Worm (Caenorhabditis elegans) whole organism, late embryonic: ENCODE measurements around the gene srx-1.

Experiments
- C38D4.7 ChIP-seq: fragments of 200-800 bp; sonication (Bioruptor generic); optimal IDR thresholded peaks from 2 replicates; lab custom pipeline; 2018; ENCODE audit warnings: mild to moderate bottlenecking, missing genetic modification characterization, moderate library complexity, missing compliant biosample characterization
- ahr-1 ChIP-seq: sonication (generic microtip); optimal IDR thresholded peaks from 2 replicates; lab custom pipeline; 2016; ENCODE audit warnings: missing genetic modification characterization, missing compliant biosample characterization
- ceh-14 ChIP-seq: sonication (generic microtip); optimal IDR thresholded peaks from 2 replicates; lab custom pipeline; 2016; ENCODE audit warnings: missing genotype, missing genetic modification characterization, missing compliant biosample characterization
- ceh-19 ChIP-seq: fragments of 200-800 bp; sonication (Bioruptor generic); optimal IDR thresholded peaks from 2 replicates; lab custom pipeline; 2018; ENCODE audit warnings: mild to moderate bottlenecking, missing genetic modification characterization, missing compliant biosample characterization
- ceh-30 ChIP-seq: fragments of 150-350 bp; optimal IDR thresholded peaks from 2 replicates; lab custom pipeline; 2014; ENCODE audit warnings: missing biosample characterization, missing genetic modification characterization
- ceh-34 ChIP-seq: sonication (generic microtip); optimal IDR thresholded peaks from 2 replicates; lab custom pipeline; 2016; ENCODE audit warnings: mild to moderate bottlenecking, missing genetic modification characterization, missing compliant biosample characterization
- ceh-48 ChIP-seq: sonication (generic microtip); optimal IDR thresholded peaks from 2 replicates; lab custom pipeline; 2016; ENCODE audit warnings: missing genetic modification characterization, inconsistent platforms, missing compliant biosample characterization
- ceh-6 ChIP-seq: fragments of 200-800 bp; sonication (Bioruptor generic); optimal IDR thresholded peaks from 2 replicates; lab custom pipeline; 2018; ENCODE audit warnings: mild to moderate bottlenecking, missing genetic modification characterization, missing compliant biosample characterization
- ceh-9 ChIP-seq: sonication (generic microtip); optimal IDR thresholded peaks from 2 replicates; lab custom pipeline; 2016; ENCODE audit warnings: mild to moderate bottlenecking, missing genetic modification characterization, inconsistent platforms, missing compliant biosample characterization
- dve-1 ChIP-seq: sonication (generic microtip); optimal IDR thresholded peaks from 2 replicates; lab custom pipeline; 2017; ENCODE audit warnings: antibody characterized with exemption, mild to moderate bottlenecking, missing genetic modification characterization, missing compliant biosample characterization
- fax-1 ChIP-seq: sonication (generic microtip); optimal IDR thresholded peaks from 2 replicates; lab custom pipeline; 2016; ENCODE audit warnings: missing genotype, missing genetic modification characterization, missing compliant biosample characterization
- fkh-10 ChIP-seq: fragments of 150-350 bp; optimal IDR thresholded peaks from 2 replicates; lab custom pipeline; 2014; ENCODE audit warnings: missing biosample characterization, missing genetic modification reagents, missing genetic modification characterization
- gmeb-2 ChIP-seq: sonication (generic microtip); optimal IDR thresholded peaks from 2 replicates; lab custom pipeline; 2016; ENCODE audit warnings: missing genetic modification characterization, inconsistent platforms, missing compliant biosample characterization
- hlh-13 ChIP-seq: fragments of 200-800 bp; sonication (Bioruptor generic); optimal IDR thresholded peaks from 2 replicates; lab custom pipeline; 2018; ENCODE audit warnings: mild to moderate bottlenecking, missing genetic modification characterization, missing compliant biosample characterization
- hlh-15 ChIP-seq: sonication (generic microtip); optimal IDR thresholded peaks from 2 replicates; lab custom pipeline; 2016; ENCODE audit warnings: missing genetic modification characterization, missing compliant biosample characterization
- hlh-8 ChIP-seq: sonication (generic microtip); optimal IDR thresholded peaks from 2 replicates; lab custom pipeline; 2016; ENCODE audit warnings: missing genotype, missing genetic modification characterization, missing compliant biosample characterization
- lin-11 ChIP-seq: fragments of 200-800 bp; sonication (Bioruptor generic); optimal IDR thresholded peaks from 2 replicates; lab custom pipeline; 2018; ENCODE audit warnings: mild to moderate bottlenecking, missing genetic modification characterization, missing compliant biosample characterization
- madf-2 ChIP-seq: sonication (generic microtip); optimal IDR thresholded peaks from 2 replicates; lab custom pipeline; 2017; ENCODE audit warnings: missing genetic modification characterization, missing compliant biosample characterization
- mec-3 ChIP-seq: sonication (generic microtip); optimal IDR thresholded peaks from 2 replicates; lab custom pipeline; 2016; ENCODE audit warnings: borderline replicate concordance, missing genetic modification characterization, missing compliant biosample characterization
- nhr-11 ChIP-seq: fragments of 150-350 bp; optimal IDR thresholded peaks from 2 replicates; lab custom pipeline; 2014; ENCODE audit warnings: missing biosample characterization, missing genetic modification characterization
- npax-4 ChIP-seq: sonication (generic microtip); optimal IDR thresholded peaks from 2 replicates; lab custom pipeline; 2016; ENCODE audit warnings: missing genetic modification characterization, missing compliant biosample characterization
- odd-2 ChIP-seq: sonication (generic microtip); optimal IDR thresholded peaks from 2 replicates; lab custom pipeline; 2017; ENCODE audit warnings: antibody characterized with exemption, mild to moderate bottlenecking, missing genetic modification characterization, missing compliant biosample characterization
- pag-3 ChIP-seq: sonication (generic microtip); optimal IDR thresholded peaks from 2 replicates; lab custom pipeline; 2016; ENCODE audit warnings: missing compliant biosample characterization, missing genetic modification characterization, borderline replicate concordance
- pax-1 ChIP-seq: fragments of 150-350 bp; optimal IDR thresholded peaks from 2 replicates; lab custom pipeline; 2014; ENCODE audit warnings: missing biosample characterization, missing genetic modification characterization
- pros-1 ChIP-seq: fragments of 150-350 bp; optimal IDR thresholded peaks from 2 replicates; lab custom pipeline; 2014; ENCODE audit warnings: missing biosample characterization, missing genetic modification reagents, missing genetic modification characterization
- ref-2 ChIP-seq: sonication (generic microtip); optimal IDR thresholded peaks from 2 replicates; lab custom pipeline; 2016; ENCODE audit warnings: missing genetic modification characterization, missing compliant biosample characterization
- sdc-2 ChIP-seq: sonication (generic microtip); optimal IDR thresholded peaks from 2 replicates; lab custom pipeline; 2016; ENCODE audit warnings: missing genotype, missing genetic modification characterization, missing compliant biosample characterization
- sox-2 ChIP-seq: fragments of 200-800 bp; sonication (Bioruptor generic); IDR thresholded peaks from 2 replicates; pipeline ENCODE4 v1.3.6; 2022; ENCODE audit warnings: missing genetic modification reagents, missing genetic modification characterization, missing compliant biosample characterization
- syd-9 ChIP-seq: sonication (generic microtip); optimal IDR thresholded peaks from 2 replicates; lab custom pipeline; 2016; ENCODE audit warnings: mild to moderate bottlenecking, missing genetic modification characterization, moderate library complexity, missing compliant biosample characterization
- ttx-3 ChIP-seq: sonication (generic microtip); optimal IDR thresholded peaks from 2 replicates; lab custom pipeline; 2016; ENCODE audit warnings: missing genetic modification reagents, missing genetic modification characterization, missing compliant biosample characterization
- unc-3 ChIP-seq, 2 experiments: fragments of 200-800 bp in 1 of 2; sonication (Bioruptor generic) in 1 of 2; sonication (generic microtip) in 1 of 2; conservative IDR thresholded peaks in 1 of 2; optimal IDR thresholded peaks in 1 of 2; 2 replicates each; pipeline versions ENCODE4 v1.3.6 to Lab custom; 2016 to 2022; ENCODE audit warnings: missing compliant biosample characterization in 2 of 2, missing genetic modification characterization in 2 of 2, missing genetic modification reagents in 1 of 2
- unc-42 ChIP-seq: sonication (generic microtip); optimal IDR thresholded peaks from 2 replicates; lab custom pipeline; 2016; ENCODE audit warnings: missing genotype, missing genetic modification characterization, missing compliant biosample characterization

srx-1 gene

ce11 chrV:9003291-9003690 is at the start of gene srx-1:
TSS of gene srx-1 (plus strand) at chrV:9003672.
- TF ChIP-seq madf-2 (tag; lab: Kevin White, UChicago) (no peak), ahr-1 (no peak), hlh-13 (GFP tag; lab: Kevin White, UChicago) (no peak), pag-3 (tag; lab: Kevin White, UChicago) (no peak), fax-1 (tag; lab: Kevin White, UChicago) (no peak), pros-1 (tag; lab: Kevin White, UChicago) (no peak), sdc-2 (tag; lab: Kevin White, UChicago) (no peak), hlh-15 (tag; lab: Kevin White, UChicago) (no peak), ceh-30 (tag; lab: Kevin White, UChicago) (no peak), lin-11 (no peak), unc-42 (tag; lab: Kevin White, UChicago) (no peak), hlh-8 (tag; lab: Kevin White, UChicago) (no peak), sox-2 (GFP tag; lab: Robert Waterston, UW) (no peak), ceh-34 (no peak), fkh-10 (GFP tag; lab: Kevin White, UChicago) (no peak), dve-1 (tag; lab: Kevin White, UChicago) (no peak)

- TF ChIP-seq hlh-15 (tag; lab: Kevin White, UChicago): no peak
- TF ChIP-seq mec-3 (tag; lab: Kevin White, UChicago): no peak
- no peak for TF ChIP-seq ceh-6 (GFP tag; lab: Kevin White, UChicago)
- no peak for TF ChIP-seq syd-9 (tag; lab: Kevin White, UChicago)
- TF ChIP-seq ceh-30 (tag; lab: Kevin White, UChicago): no peak
- no peak for TF ChIP-seq ceh-14 (tag; lab: Kevin White, UChicago)
- no peak for TF ChIP-seq hlh-8 (tag; lab: Kevin White, UChicago)
- TF ChIP-seq, all 69 proteins: peak for 0
Observed at ce11 chrV:8956387-8957095, 46.9 kb upstream of the srx-1 start, which contains the start of gene ttc-17. TSS of gene ttc-17 (plus strand) at chrV:8957045.

- TF ChIP-seq pax-1 (tag; lab: Kevin White, UChicago) (peak; percentile 53), ceh-48 (no peak), npax-4 (no peak)
Observed at ce11 chrV:8964055-8964758, 39.3 kb upstream of the srx-1 start, which contains the start of gene nhr-44. TSS of gene nhr-44 (minus strand) at chrV:8964105.

ce11 chrV:8966086-8966485 is 37.4 kb upstream of the srx-1 start, which contains the start of gene nhr-219:
TSS of gene nhr-219 (minus strand) at chrV:8966186.
- no peak for TF ChIP-seq ceh-34
- TF ChIP-seq pax-1 (tag; lab: Kevin White, UChicago): no peak
- TF ChIP-seq unc-3 (GFP tag; conservative IDR thresholded peaks at IDR 0.05; lab: Robert Waterston, UW): no peak
- TF ChIP-seq unc-3 (tag; optimal IDR thresholded peaks at IDR 0.05; lab: Kevin White, UChicago): no peak
- no peak for TF ChIP-seq hlh-15 (tag; lab: Kevin White, UChicago)
- no peak for TF ChIP-seq ceh-9 (tag; lab: Kevin White, UChicago)
- no peak for TF ChIP-seq gmeb-2
- TF ChIP-seq nhr-11 (tag; lab: Kevin White, UChicago): no peak
- TF ChIP-seq ceh-48: no peak
- TF ChIP-seq ref-2 (tag; lab: Kevin White, UChicago): no peak
- no peak for TF ChIP-seq sdc-2 (tag; lab: Kevin White, UChicago)
- no peak for TF ChIP-seq madf-2 (tag; lab: Kevin White, UChicago)
- TF ChIP-seq lin-11: no peak
- no peak for TF ChIP-seq syd-9 (tag; lab: Kevin White, UChicago)
- TF ChIP-seq mec-3 (tag; lab: Kevin White, UChicago): no peak

- TF ChIP-seq dve-1 (tag; lab: Kevin White, UChicago) (no peak), ceh-30 (tag; lab: Kevin White, UChicago) (no peak), gmeb-2 (no peak), C38D4.7 (GFP tag; lab: Kevin White, UChicago) (no peak), ceh-19 (no peak), fax-1 (tag; lab: Kevin White, UChicago) (no peak), ahr-1 (no peak), ttx-3 (tag; lab: Kevin White, UChicago) (no peak), odd-2 (tag; lab: Kevin White, UChicago) (no peak)
Observed at ce11 chrV:8972271-8972670, 31.2 kb upstream of the srx-1 start, which contains the start of gene nhr-195. TSS of gene nhr-195 (minus strand) at chrV:8972371.
